Comparison of ENCODE assay signal across 6 fruit fly cellular contexts in the genomic region with DNA sequence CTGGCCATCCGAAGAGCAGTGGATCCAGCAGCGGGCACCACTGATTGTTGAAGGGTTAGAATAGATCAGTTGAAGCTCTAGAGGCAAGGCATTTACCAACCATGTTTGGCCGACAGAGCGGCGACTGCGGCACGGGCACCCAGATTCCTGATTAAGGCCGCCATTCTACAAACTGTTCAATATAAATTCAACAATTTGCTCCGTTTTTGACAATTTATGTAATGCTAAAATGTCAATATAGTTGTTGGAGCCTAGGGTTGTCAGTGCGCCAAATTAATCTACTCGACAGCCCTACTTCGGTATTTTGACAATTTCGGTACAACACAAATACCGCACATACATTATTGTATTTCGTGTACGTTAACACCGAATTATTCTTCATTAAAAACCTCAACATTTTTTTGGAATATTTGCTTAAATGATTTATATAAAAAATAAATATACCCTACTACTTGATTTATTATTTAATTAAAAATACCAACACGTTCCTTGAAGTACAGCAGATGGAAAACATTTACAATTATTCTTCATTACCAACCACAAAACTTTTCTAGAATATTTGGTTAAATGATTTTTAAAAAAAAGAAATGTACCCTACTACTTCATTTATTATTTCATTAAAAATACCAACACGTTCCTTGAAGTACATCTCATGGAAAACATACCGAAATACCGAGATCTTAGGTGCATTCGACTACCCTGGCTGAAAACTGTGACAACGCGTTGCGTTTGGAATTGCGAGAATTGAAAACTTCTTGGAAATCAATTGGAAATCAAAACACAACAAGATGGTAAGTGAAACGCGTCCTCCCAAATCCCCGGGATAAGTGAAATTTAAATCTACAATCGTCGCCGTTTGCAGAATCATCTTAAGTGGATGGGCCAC.
TF ChIP-seq lines count a peak whose summit lies in the region.

Gene ND-30 (minus strand): TSS at position 270 of the 886 bp plus-strand sequence.
Gene CG15812 (plus strand): TSS at position 683 of the 886 bp plus-strand sequence.

- no peak for TF ChIP-seq CTCF in whole organism, embryonic (GFP tag; optimal IDR thresholded peaks at IDR 0.05; lab: Kevin White, UChicago)

TF ChIP-seq in Kc167, 6 proteins besides CTCF, POLR2A, EP300 and RAD21:
- TF ChIP-seq Myc (optimal IDR thresholded peaks at IDR 0.05; lab: Kevin White, UChicago) = no peak
- TF ChIP-seq h (optimal IDR thresholded peaks at IDR 0.05; lab: Kevin White, UChicago) = peak; percentile 37

TF ChIP-seq in whole organism, adult, 20 proteins besides CTCF, POLR2A, EP300 and RAD21 (continues in another document):
- TF ChIP-seq CG5204 (GFP tag; optimal IDR thresholded peaks at IDR 0.05; lab: Kevin White, UChicago) (no peak), CG7045 (GFP tag; optimal IDR thresholded peaks at IDR 0.05; lab: Kevin White, UChicago) (no peak), Mnt (GFP tag; optimal IDR thresholded peaks at IDR 0.05; lab: Kevin White, UChicago) (no peak), Clk (GFP tag; optimal IDR thresholded peaks at IDR 0.05; lab: Kevin White, UChicago) (no peak), toe (GFP tag; optimal IDR thresholded peaks at IDR 0.05; lab: Kevin White, UChicago) (no peak), CG1620 (GFP tag; optimal IDR thresholded peaks at IDR 0.05; lab: Kevin White, UChicago) (peak; percentile 29), Crg-1 (GFP tag; optimal IDR thresholded peaks at IDR 0.05; lab: Kevin White, UChicago) (peak; percentile 31), CG7101 (tag; optimal IDR thresholded peaks at IDR 0.05; lab: Kevin White, UChicago) (peak; percentile 34), pad (GFP tag; optimal IDR thresholded peaks at IDR 0.05; lab: Kevin White, UChicago) (no peak), kay (GFP tag; lab: Kevin White, UChicago; ENCODE audit: borderline replicate concordance) (no peak), ovo (GFP tag; optimal IDR thresholded peaks at IDR 0.05; lab: Kevin White, UChicago) (no peak), CG14711 (tag; optimal IDR thresholded peaks at IDR 0.05; lab: Kevin White, UChicago) (peak; percentile 94), cic (GFP tag; optimal IDR thresholded peaks at IDR 0.05; lab: Kevin White, UChicago) (no peak), Hr96 (GFP tag; optimal IDR thresholded peaks at IDR 0.05; lab: Kevin White, UChicago) (no peak), cnc (optimal IDR thresholded peaks at IDR 0.05; lab: Kevin White, UChicago) (no peak), CG12768 (GFP tag; optimal IDR thresholded peaks at IDR 0.05; lab: Kevin White, UChicago) (no peak)

TF ChIP-seq in whole organism, embryonic, 481 proteins besides CTCF, POLR2A, EP300 and RAD21 (continues in another document):
- peak; percentile 95 for TF ChIP-seq CG3995 (GFP tag; optimal IDR thresholded peaks at IDR 0.05; lab: Kevin White, UChicago)
- TF ChIP-seq CG1603 (tag; optimal IDR thresholded peaks at IDR 0.05; lab: Kevin White, UChicago) = peak; percentile 99
- TF ChIP-seq ems (GFP tag; optimal IDR thresholded peaks at IDR 0.05; lab: Kevin White, UChicago) = no peak
- no peak for TF ChIP-seq CG32772 (GFP tag; IDR thresholded peaks at IDR 0.05; lab: Robert Waterston, UW)
- TF ChIP-seq Meics (GFP tag; optimal IDR thresholded peaks at IDR 0.05; lab: Kevin White, UChicago) = no peak
- TF ChIP-seq seq (GFP tag; IDR thresholded peaks at IDR 0.05; lab: Robert Waterston, UW) = 0 out of 2 replicates have a peak, but pooled peaks have one; percentile 23
- peak; percentile 24 for TF ChIP-seq CG7556 (GFP tag; optimal IDR thresholded peaks at IDR 0.05; lab: Kevin White, UChicago)
- TF ChIP-seq Stat92E (GFP tag; optimal IDR thresholded peaks at IDR 0.05; lab: Kevin White, UChicago) = peak in 1 of 3 experiments; percentile 43
- TF ChIP-seq BEAF-32 (GFP tag; optimal IDR thresholded peaks at IDR 0.05; lab: Kevin White, UChicago) = peak; percentile 20
- peak; percentile 25 for TF ChIP-seq az2 (GFP tag; optimal IDR thresholded peaks at IDR 0.05; lab: Kevin White, UChicago)
- TF ChIP-seq dmrt11E (tag; optimal IDR thresholded peaks at IDR 0.05; lab: Kevin White, UChicago) = peak; percentile 40
- TF ChIP-seq MTF-1 (GFP tag; optimal IDR thresholded peaks at IDR 0.05; lab: Kevin White, UChicago; ENCODE audit: borderline replicate concordance) = no peak
- TF ChIP-seq CG9932 (GFP tag; IDR thresholded peaks at IDR 0.05; lab: Robert Waterston, UW) = 0 out of 2 replicates have a peak, but pooled peaks have one; percentile 16
- peak; percentile 55 for TF ChIP-seq CG12659 (GFP tag; optimal IDR thresholded peaks at IDR 0.05; lab: Kevin White, UChicago)
- peak; percentile 45 for TF ChIP-seq gfzf (GFP tag; optimal IDR thresholded peaks at IDR 0.05; lab: Kevin White, UChicago)

TF ChIP-seq in whole organism, prepupa, 60 proteins besides CTCF, POLR2A, EP300 and RAD21:
- TF ChIP-seq CG11902 (GFP tag; optimal IDR thresholded peaks at IDR 0.05; lab: Kevin White, UChicago) = no peak
- no peak for TF ChIP-seq CG3919 (GFP tag; optimal IDR thresholded peaks at IDR 0.05; lab: Kevin White, UChicago)
- TF ChIP-seq Met (GFP tag; optimal IDR thresholded peaks at IDR 0.05; lab: Kevin White, UChicago) = no peak
- peak; percentile 21 for TF ChIP-seq cyc (GFP tag; optimal IDR thresholded peaks at IDR 0.05; lab: Kevin White, UChicago)
- TF ChIP-seq esn (GFP tag; optimal IDR thresholded peaks at IDR 0.05; lab: Kevin White, UChicago) = peak; percentile 48
- TF ChIP-seq acj6 (GFP tag; optimal IDR thresholded peaks at IDR 0.05; lab: Kevin White, UChicago) = no peak
- TF ChIP-seq Eip93F (GFP tag; optimal IDR thresholded peaks at IDR 0.05; lab: Kevin White, UChicago) = no peak
- no peak for TF ChIP-seq CG4318 (GFP tag; optimal IDR thresholded peaks at IDR 0.05; lab: Kevin White, UChicago)
- TF ChIP-seq Blimp-1 (GFP tag; optimal IDR thresholded peaks at IDR 0.05; lab: Kevin White, UChicago) = no peak
- no peak for TF ChIP-seq salr (GFP tag; optimal IDR thresholded peaks at IDR 0.05; lab: Kevin White, UChicago)
- peak; percentile 14 for TF ChIP-seq CG3032 (tag; optimal IDR thresholded peaks at IDR 0.05; lab: Kevin White, UChicago)
- TF ChIP-seq fd85E (GFP tag; optimal IDR thresholded peaks at IDR 0.05; lab: Kevin White, UChicago) = no peak
- no peak for TF ChIP-seq Hr4 (GFP tag; optimal IDR thresholded peaks at IDR 0.05; lab: Kevin White, UChicago)
- TF ChIP-seq eg (GFP tag; IDR thresholded peaks at IDR 0.05; lab: Robert Waterston, UW) = no peak
- TF ChIP-seq CG15336 (GFP tag; IDR thresholded peaks at IDR 0.05; lab: Robert Waterston, UW) = no peak
- no peak for TF ChIP-seq Eip75B (GFP tag; optimal IDR thresholded peaks at IDR 0.05; lab: Kevin White, UChicago)
- TF ChIP-seq CG7368 (GFP tag; optimal IDR thresholded peaks at IDR 0.05; lab: Kevin White, UChicago) = no peak

TF ChIP-seq in whole organism, pupa, 21 proteins besides CTCF, POLR2A, EP300 and RAD21:
- TF ChIP-seq CG15710 (tag; optimal IDR thresholded peaks at IDR 0.05; lab: Kevin White, UChicago) = peak; percentile 44
- no peak for TF ChIP-seq D1 (tag; optimal IDR thresholded peaks at IDR 0.05; lab: Kevin White, UChicago)

TF ChIP-seq in whole organism, wandering third instar larva, 38 proteins besides CTCF, POLR2A, EP300 and RAD21:
- no peak for TF ChIP-seq Sp1 (GFP tag; optimal IDR thresholded peaks at IDR 0.05; lab: Kevin White, UChicago)
- TF ChIP-seq psq (GFP tag; optimal IDR thresholded peaks at IDR 0.05; lab: Kevin White, UChicago) = peak; percentile 22
- TF ChIP-seq Hr83 (GFP tag; optimal IDR thresholded peaks at IDR 0.05; lab: Kevin White, UChicago; ENCODE audit: poor library complexity, severe bottlenecking) = peak; percentile 5
- peak in 1 of 2 experiments; percentile 21 for TF ChIP-seq foxo (GFP tag; optimal IDR thresholded peaks at IDR 0.05; lab: Kevin White, UChicago)
- TF ChIP-seq lola (GFP tag; optimal IDR thresholded peaks at IDR 0.05; lab: Kevin White, UChicago) = no peak
